Worm (Caenorhabditis elegans) whole organism, L3 larva: ENCODE measurements around the gene R11D1.12.

Source experiments
- R02D3.7 ChIP-seq: fragments of 150-350 bp; optimal IDR thresholded peaks from 2 replicates; lab custom pipeline; 2014; ENCODE audit warnings: missing biosample characterization, missing genetic modification characterization
- aly-2 ChIP-seq: fragments of 150-350 bp; optimal IDR thresholded peaks from 2 replicates; lab custom pipeline; 2014; ENCODE audit warnings: missing biosample characterization, missing genetic modification characterization
- ama-1 ChIP-seq: fragments of 150-350 bp; optimal IDR thresholded peaks from 2 replicates; lab custom pipeline; 2018
- ceh-16 ChIP-seq: sonication (generic microtip); optimal IDR thresholded peaks from 2 replicates; lab custom pipeline; 2017; ENCODE audit warnings: missing biosample characterization, missing genetic modification characterization
- ceh-82 ChIP-seq: fragments of 150-350 bp; optimal IDR thresholded peaks from 2 replicates; lab custom pipeline; 2014; ENCODE audit warnings: missing biosample characterization, missing genetic modification characterization
- ceh-9 ChIP-seq: sonication (generic microtip); optimal IDR thresholded peaks from 2 replicates; lab custom pipeline; 2018; ENCODE audit warnings: missing biosample characterization, missing genetic modification characterization
- daf-12 ChIP-seq: fragments of 150-350 bp; optimal IDR thresholded peaks from 2 replicates; lab custom pipeline; 2014; ENCODE audit warnings: missing biosample characterization, missing genetic modification reagents, missing genetic modification characterization
- egl-27 ChIP-seq: sonication (generic microtip); optimal IDR thresholded peaks from 4 replicates; lab custom pipeline; 2017; ENCODE audit warnings: missing biosample characterization, missing genetic modification reagents, missing genetic modification characterization
- egl-5 ChIP-seq: fragments of 150-350 bp; optimal IDR thresholded peaks from 2 replicates; lab custom pipeline; 2017; ENCODE audit warnings: missing biosample characterization, missing genetic modification reagents, missing genetic modification characterization, inconsistent platforms
- elt-1 ChIP-seq: fragments of 150-350 bp; optimal IDR thresholded peaks from 2 replicates; lab custom pipeline; 2014; ENCODE audit warnings: missing biosample characterization, missing genetic modification characterization
- elt-2 ChIP-seq: sonication (generic microtip); optimal IDR thresholded peaks from 2 replicates; lab custom pipeline; 2016; ENCODE audit warnings: missing genetic modification reagents, mild to moderate bottlenecking, missing genetic modification characterization, missing compliant biosample characterization
- elt-3 ChIP-seq, 3 experiments: fragments of 150-350 bp in 1 of 3; sonication (generic microtip) in 2 of 3; optimal IDR thresholded peaks; 2 replicates in 2 of 3; 4 replicates in 1 of 3; lab custom pipeline; 2014 to 2017; ENCODE audit warnings: missing biosample characterization in 3 of 3, missing genetic modification characterization in 3 of 3
- fkh-10 ChIP-seq: sonication (generic microtip); optimal IDR thresholded peaks from 2 replicates; lab custom pipeline; 2017; ENCODE audit warnings: missing biosample characterization, missing genetic modification reagents, missing genetic modification characterization
- fkh-2 ChIP-seq: fragments of 150-350 bp; optimal IDR thresholded peaks from 2 replicates; lab custom pipeline; 2014; ENCODE audit warnings: missing biosample characterization, missing genetic modification reagents, missing genetic modification characterization
- fos-1 ChIP-seq: fragments of 150-350 bp; optimal IDR thresholded peaks from 2 replicates; lab custom pipeline; 2014; ENCODE audit warnings: missing biosample characterization, missing genetic modification characterization
- jun-1 ChIP-seq: fragments of 150-350 bp; optimal IDR thresholded peaks from 2 replicates; lab custom pipeline; 2014; ENCODE audit warnings: missing biosample characterization, missing genetic modification reagents, missing genetic modification characterization
- lin-15B ChIP-seq: fragments of 150-350 bp; optimal IDR thresholded peaks from 2 replicates; lab custom pipeline; 2014; ENCODE audit warnings: missing biosample characterization, missing genetic modification characterization
- lin-39 ChIP-seq: fragments of 150-350 bp; optimal IDR thresholded peaks from 2 replicates; lab custom pipeline; 2018; ENCODE audit warnings: missing biosample characterization, missing genetic modification reagents, missing genetic modification characterization
- mdl-1 ChIP-seq: fragments of 150-350 bp; optimal IDR thresholded peaks from 2 replicates; lab custom pipeline; 2014; ENCODE audit warnings: missing biosample characterization, missing genetic modification characterization
- mml-1 ChIP-seq: fragments of 150-350 bp; sonication (generic microtip); optimal IDR thresholded peaks from 3 replicates; lab custom pipeline; 2014; ENCODE audit warnings: missing biosample characterization, missing genetic modification characterization
- nfya-1 ChIP-seq: sonication (generic microtip); optimal IDR thresholded peaks from 2 replicates; lab custom pipeline; 2017; ENCODE audit warnings: missing genetic modification characterization, mild to moderate bottlenecking, missing compliant biosample characterization, antibody characterized with exemption, moderate library complexity; ENCODE audit not compliant: insufficient read depth
- nhr-11 ChIP-seq: fragments of 150-350 bp; optimal IDR thresholded peaks from 2 replicates; lab custom pipeline; 2014; ENCODE audit warnings: missing biosample characterization, missing genetic modification characterization
- nhr-12 ChIP-seq: fragments of 150-350 bp; optimal IDR thresholded peaks from 2 replicates; lab custom pipeline; 2014; ENCODE audit warnings: missing biosample characterization, missing genetic modification characterization
- nhr-23 ChIP-seq: fragments of 150-350 bp; optimal IDR thresholded peaks from 2 replicates; lab custom pipeline; 2014; ENCODE audit warnings: missing biosample characterization, missing genetic modification reagents, missing genetic modification characterization
- nhr-25 ChIP-seq: sonication (generic microtip); optimal IDR thresholded peaks from 2 replicates; lab custom pipeline; 2017; ENCODE audit warnings: missing biosample characterization, missing genetic modification characterization
- nhr-43 ChIP-seq: sonication (generic microtip); optimal IDR thresholded peaks from 2 replicates; lab custom pipeline; 2016; ENCODE audit warnings: mild to moderate bottlenecking, missing genetic modification characterization, missing compliant biosample characterization; ENCODE audit not compliant: poor library complexity, severe bottlenecking
- nhr-67 ChIP-seq: fragments of 150-350 bp; optimal IDR thresholded peaks from 2 replicates; lab custom pipeline; 2014; ENCODE audit warnings: missing biosample characterization, missing genetic modification characterization
- nhr-76 ChIP-seq: fragments of 150-350 bp; sonication (generic microtip); optimal IDR thresholded peaks from 5 replicates; lab custom pipeline; 2014; ENCODE audit warnings: missing biosample characterization, missing genetic modification characterization
- nhr-77 ChIP-seq: fragments of 150-350 bp; optimal IDR thresholded peaks from 2 replicates; lab custom pipeline; 2014; ENCODE audit warnings: missing biosample characterization, missing genetic modification characterization
- pha-4 ChIP-seq: fragments of 150-350 bp; optimal IDR thresholded peaks from 2 replicates; lab custom pipeline; 2014; ENCODE audit warnings: missing biosample characterization, missing genetic modification reagents, missing genetic modification characterization
- sea-2 ChIP-seq: fragments of 150-350 bp; sonication (generic microtip); optimal IDR thresholded peaks from 4 replicates; lab custom pipeline; 2014; ENCODE audit warnings: missing biosample characterization, missing genetic modification reagents, missing genetic modification characterization
- skn-1 ChIP-seq: fragments of 150-350 bp; optimal IDR thresholded peaks from 2 replicates; lab custom pipeline; 2014; ENCODE audit warnings: missing biosample characterization, missing genetic modification characterization
- snpc-4 ChIP-seq: fragments of 150-350 bp; optimal IDR thresholded peaks from 2 replicates; lab custom pipeline; 2014; ENCODE audit warnings: missing biosample characterization, missing genetic modification characterization
- tbx-2 ChIP-seq: sonication (generic microtip); optimal IDR thresholded peaks from 2 replicates; lab custom pipeline; 2016; ENCODE audit warnings: mild to moderate bottlenecking, missing genetic modification characterization, missing compliant biosample characterization
- unc-39 ChIP-seq: sonication (generic microtip); optimal IDR thresholded peaks from 4 replicates; lab custom pipeline; 2017; ENCODE audit warnings: missing biosample characterization, missing genetic modification characterization
- zag-1 ChIP-seq: fragments of 150-350 bp; optimal IDR thresholded peaks from 2 replicates; lab custom pipeline; 2014; ENCODE audit warnings: missing biosample characterization, missing genetic modification characterization
- ztf-11 ChIP-seq: fragments of 150-350 bp; optimal IDR thresholded peaks from 2 replicates; lab custom pipeline; 2014; ENCODE audit warnings: missing biosample characterization, missing genetic modification characterization
- ztf-4 ChIP-seq: fragments of 150-350 bp; optimal IDR thresholded peaks from 2 replicates; lab custom pipeline; 2014; ENCODE audit warnings: missing biosample characterization, missing genetic modification characterization

The R11D1.12 gene

ce11 chrV:12760913-12761312 is 35.1 kb upstream of the R11D1.12 start, which contains the start of gene F18E2.15:
F18E2.15 (minus strand) TSS chrV:12761013.
- no peak for TF ChIP-seq snpc-4 (tag; lab: Kevin White, UChicago)
- TF ChIP-seq egl-5 (tag; lab: Kevin White, UChicago) = no peak
- TF ChIP-seq zag-1 (tag; lab: Kevin White, UChicago) = no peak

ce11 chrV:12759660-12760059 is 33.9 kb upstream of the R11D1.12 start, which contains the start of gene papl-1:
papl-1 (minus strand) TSS chrV:12759760.
- TF ChIP-seq fos-1 (no peak), nhr-76 (tag; lab: Kevin White, UChicago) (no peak), fkh-10 (no peak), elt-2 (tag; lab: Kevin White, UChicago) (no peak), nhr-12 (tag; lab: Kevin White, UChicago) (no peak), ceh-82 (tag; lab: Kevin White, UChicago) (no peak), ceh-16 (no peak), snpc-4 (tag; lab: Kevin White, UChicago) (no peak), sea-2 (GFP tag; lab: Kevin White, UChicago) (no peak), elt-3 (tag; optimal IDR thresholded peaks at IDR 0.05; lab: Kevin White, UChicago) (no peak), jun-1 (tag; lab: Kevin White, UChicago) (no peak), pha-4 (tag; lab: Kevin White, UChicago) (no peak), lin-15B (tag; lab: Kevin White, UChicago) (no peak), nhr-43 (tag; lab: Kevin White, UChicago) (no peak), egl-27 (no peak), skn-1 (tag; lab: Kevin White, UChicago) (no peak), ztf-4 (tag; lab: Kevin White, UChicago) (no peak), ama-1 (lab: Kevin White, UChicago) (no peak), egl-5 (tag; lab: Kevin White, UChicago) (no peak)

ce11 chrV:12754839-12755238 is 29.0 kb upstream of the R11D1.12 start, which contains the start of gene gpa-13:
gpa-13 (minus strand) TSS chrV:12754939.
- TF ChIP-seq fos-1 (no peak), aly-2 (tag; lab: Kevin White, UChicago) (no peak), mml-1 (tag; lab: Kevin White, UChicago) (no peak), nhr-43 (tag; lab: Kevin White, UChicago) (no peak), snpc-4 (tag; lab: Kevin White, UChicago) (no peak), R02D3.7 (tag; lab: Kevin White, UChicago) (no peak), zag-1 (tag; lab: Kevin White, UChicago) (no peak), sea-2 (GFP tag; lab: Kevin White, UChicago) (no peak), egl-5 (tag; lab: Kevin White, UChicago) (no peak), nhr-77 (no peak), daf-12 (tag; lab: Kevin White, UChicago) (no peak), nhr-67 (no peak), tbx-2 (tag; lab: Kevin White, UChicago) (no peak), nhr-25 (tag; lab: Kevin White, UChicago) (no peak), pha-4 (tag; lab: Kevin White, UChicago) (no peak), nfya-1 (no peak), elt-2 (tag; lab: Kevin White, UChicago) (no peak), fkh-10 (no peak)

ce11 chrV:12752407-12752806 is 26.6 kb upstream of the R11D1.12 start, which contains the start of gene C15C8.8:
C15C8.8 (minus strand) TSS chrV:12752507.
- TF ChIP-seq elt-2 (tag; lab: Kevin White, UChicago) (no peak), snpc-4 (tag; lab: Kevin White, UChicago) (no peak), nhr-67 (no peak), pha-4 (tag; lab: Kevin White, UChicago) (no peak), fos-1 (no peak), skn-1 (tag; lab: Kevin White, UChicago) (no peak), mml-1 (tag; lab: Kevin White, UChicago) (no peak)

ce11 chrV:12751495-12752050 is 25.8 kb upstream of the R11D1.12 start, which contains the start of gene C15C8.6:
C15C8.6 (minus strand) TSS chrV:12751545.
- no peak for TF ChIP-seq fkh-10
- no peak for TF ChIP-seq ceh-82 (tag; lab: Kevin White, UChicago)
- TF ChIP-seq nhr-76 (tag; lab: Kevin White, UChicago) = no peak
- TF ChIP-seq nhr-43 (tag; lab: Kevin White, UChicago) = no peak
- TF ChIP-seq unc-39 (tag; lab: Kevin White, UChicago) = no peak
- no peak for TF ChIP-seq elt-1 (tag; lab: Kevin White, UChicago)
- no peak for TF ChIP-seq mdl-1 (tag; lab: Kevin White, UChicago)
- TF ChIP-seq lin-39 (tag; lab: Kevin White, UChicago) = no peak
- no peak for TF ChIP-seq skn-1 (tag; lab: Kevin White, UChicago)
- no peak for TF ChIP-seq nhr-11 (tag; lab: Kevin White, UChicago)
- TF ChIP-seq egl-5 (tag; lab: Kevin White, UChicago) = no peak
- TF ChIP-seq tbx-2 (tag; lab: Kevin White, UChicago) = no peak
- no peak for TF ChIP-seq nhr-23 (tag; lab: Kevin White, UChicago)
- no peak for TF ChIP-seq ceh-9 (tag; lab: Kevin White, UChicago)
- TF ChIP-seq fkh-2 (tag; lab: Kevin White, UChicago) = no peak
- no peak for TF ChIP-seq zag-1 (tag; lab: Kevin White, UChicago)
- no peak for TF ChIP-seq pha-4 (tag; lab: Kevin White, UChicago)
- no peak for TF ChIP-seq ceh-16
- TF ChIP-seq sea-2 (GFP tag; lab: Kevin White, UChicago) = no peak
- TF ChIP-seq ztf-11 = no peak
